Worm (Caenorhabditis elegans) whole organism, late embryonic: ENCODE measurements around the gene lec-10.

Experiments
- C08G9.2 ChIP-seq: sonication (generic microtip); optimal IDR thresholded peaks from 2 replicates; lab custom pipeline; 2016; ENCODE audit warnings: mild to moderate bottlenecking, missing genetic modification characterization, moderate library complexity, missing compliant biosample characterization
- C38D4.7 ChIP-seq: fragments of 200-800 bp; sonication (Bioruptor generic); optimal IDR thresholded peaks from 2 replicates; lab custom pipeline; 2018; ENCODE audit warnings: mild to moderate bottlenecking, missing genetic modification characterization, moderate library complexity, missing compliant biosample characterization
- F13H6.1 ChIP-seq: sonication (generic microtip); optimal IDR thresholded peaks from 2 replicates; lab custom pipeline; 2016; ENCODE audit warnings: missing genetic modification characterization, missing compliant biosample characterization
- K09A11.1 ChIP-seq: sonication (generic microtip); optimal IDR thresholded peaks from 2 replicates; lab custom pipeline; 2017; ENCODE audit warnings: antibody characterized with exemption, mild to moderate bottlenecking, missing genetic modification characterization, missing compliant biosample characterization; ENCODE audit not compliant: insufficient read depth
- Y22D7AL.16 ChIP-seq: sonication (generic microtip); optimal IDR thresholded peaks from 2 replicates; lab custom pipeline; 2016; ENCODE audit warnings: missing genetic modification characterization, missing compliant biosample characterization
- ama-1 ChIP-seq: fragments of 150-350 bp; optimal IDR thresholded peaks from 2 replicates; lab custom pipeline; 2014
- ceh-18 ChIP-seq: sonication (generic microtip); optimal IDR thresholded peaks from 2 replicates; lab custom pipeline; 2016; ENCODE audit warnings: missing genetic modification characterization, missing compliant biosample characterization
- ceh-19 ChIP-seq: fragments of 200-800 bp; sonication (Bioruptor generic); optimal IDR thresholded peaks from 2 replicates; lab custom pipeline; 2018; ENCODE audit warnings: mild to moderate bottlenecking, missing genetic modification characterization, missing compliant biosample characterization
- ceh-22 ChIP-seq: sonication (generic microtip); optimal IDR thresholded peaks from 2 replicates; lab custom pipeline; 2017; ENCODE audit warnings: missing biosample characterization, missing genetic modification characterization
- ceh-24 ChIP-seq: sonication (generic microtip); optimal IDR thresholded peaks from 2 replicates; lab custom pipeline; 2016; ENCODE audit warnings: mild to moderate bottlenecking, missing genetic modification characterization, missing compliant biosample characterization
- ceh-31 ChIP-seq: sonication (generic microtip); optimal IDR thresholded peaks from 2 replicates; lab custom pipeline; 2016; ENCODE audit warnings: missing genetic modification characterization, missing compliant biosample characterization
- ceh-34 ChIP-seq: sonication (generic microtip); optimal IDR thresholded peaks from 2 replicates; lab custom pipeline; 2016; ENCODE audit warnings: mild to moderate bottlenecking, missing genetic modification characterization, missing compliant biosample characterization
- ceh-45 ChIP-seq: fragments of 200-800 bp; sonication (Bioruptor generic); IDR thresholded peaks from 2 replicates; pipeline ENCODE4 v1.3.6; 2022; ENCODE audit warnings: missing genetic modification reagents, missing genetic modification characterization, missing compliant biosample characterization
- ceh-48 ChIP-seq: sonication (generic microtip); optimal IDR thresholded peaks from 2 replicates; lab custom pipeline; 2016; ENCODE audit warnings: missing genetic modification characterization, inconsistent platforms, missing compliant biosample characterization
- ceh-9 ChIP-seq: sonication (generic microtip); optimal IDR thresholded peaks from 2 replicates; lab custom pipeline; 2016; ENCODE audit warnings: mild to moderate bottlenecking, missing genetic modification characterization, inconsistent platforms, missing compliant biosample characterization
- che-1 ChIP-seq: sonication (generic microtip); optimal IDR thresholded peaks from 2 replicates; lab custom pipeline; 2016; ENCODE audit warnings: mild to moderate bottlenecking, missing genetic modification characterization, missing compliant biosample characterization
- dmd-4 ChIP-seq: sonication (generic microtip); optimal IDR thresholded peaks from 2 replicates; lab custom pipeline; 2016; ENCODE audit warnings: borderline replicate concordance, missing genetic modification characterization, missing compliant biosample characterization
- dve-1 ChIP-seq: sonication (generic microtip); optimal IDR thresholded peaks from 2 replicates; lab custom pipeline; 2017; ENCODE audit warnings: antibody characterized with exemption, mild to moderate bottlenecking, missing genetic modification characterization, missing compliant biosample characterization
- elt-2 ChIP-seq: sonication (generic microtip); optimal IDR thresholded peaks from 2 replicates; lab custom pipeline; 2016; ENCODE audit warnings: missing genetic modification reagents, missing genetic modification characterization, missing compliant biosample characterization
- ets-4 ChIP-seq: sonication (generic microtip); optimal IDR thresholded peaks from 2 replicates; lab custom pipeline; 2016; ENCODE audit warnings: missing genetic modification characterization, missing compliant biosample characterization
- eyg-1 ChIP-seq: sonication (generic microtip); optimal IDR thresholded peaks from 2 replicates; lab custom pipeline; 2016; ENCODE audit warnings: missing genotype, missing genetic modification characterization, missing compliant biosample characterization
- fax-1 ChIP-seq: sonication (generic microtip); optimal IDR thresholded peaks from 2 replicates; lab custom pipeline; 2016; ENCODE audit warnings: missing genotype, missing genetic modification characterization, missing compliant biosample characterization
- fkh-10 ChIP-seq: fragments of 150-350 bp; optimal IDR thresholded peaks from 2 replicates; lab custom pipeline; 2014; ENCODE audit warnings: missing biosample characterization, missing genetic modification reagents, missing genetic modification characterization
- fkh-6 ChIP-seq: sonication (generic microtip); optimal IDR thresholded peaks from 2 replicates; lab custom pipeline; 2016; ENCODE audit warnings: missing genetic modification characterization, missing compliant biosample characterization
- gmeb-2 ChIP-seq: sonication (generic microtip); optimal IDR thresholded peaks from 2 replicates; lab custom pipeline; 2016; ENCODE audit warnings: missing genetic modification characterization, inconsistent platforms, missing compliant biosample characterization
- hlh-15 ChIP-seq: sonication (generic microtip); optimal IDR thresholded peaks from 2 replicates; lab custom pipeline; 2016; ENCODE audit warnings: missing genetic modification characterization, missing compliant biosample characterization
- hlh-6 ChIP-seq: sonication (generic microtip); optimal IDR thresholded peaks from 2 replicates; lab custom pipeline; 2016; ENCODE audit warnings: missing genotype, missing genetic modification characterization, missing compliant biosample characterization
- lin-11 ChIP-seq: fragments of 200-800 bp; sonication (Bioruptor generic); optimal IDR thresholded peaks from 2 replicates; lab custom pipeline; 2018; ENCODE audit warnings: mild to moderate bottlenecking, missing genetic modification characterization, missing compliant biosample characterization
- madf-2 ChIP-seq: sonication (generic microtip); optimal IDR thresholded peaks from 2 replicates; lab custom pipeline; 2017; ENCODE audit warnings: missing genetic modification characterization, missing compliant biosample characterization
- mec-3 ChIP-seq: sonication (generic microtip); optimal IDR thresholded peaks from 2 replicates; lab custom pipeline; 2016; ENCODE audit warnings: borderline replicate concordance, missing genetic modification characterization, missing compliant biosample characterization
- nfya-1 ChIP-seq: sonication (generic microtip); optimal IDR thresholded peaks from 2 replicates; lab custom pipeline; 2017; ENCODE audit warnings: missing genetic modification characterization, mild to moderate bottlenecking, missing compliant biosample characterization, antibody characterized with exemption, moderate library complexity
- nhr-11 ChIP-seq: fragments of 150-350 bp; optimal IDR thresholded peaks from 2 replicates; lab custom pipeline; 2014; ENCODE audit warnings: missing biosample characterization, missing genetic modification characterization
- npax-4 ChIP-seq: sonication (generic microtip); optimal IDR thresholded peaks from 2 replicates; lab custom pipeline; 2016; ENCODE audit warnings: missing genetic modification characterization, missing compliant biosample characterization
- odd-2 ChIP-seq: sonication (generic microtip); optimal IDR thresholded peaks from 2 replicates; lab custom pipeline; 2017; ENCODE audit warnings: antibody characterized with exemption, mild to moderate bottlenecking, missing genetic modification characterization, missing compliant biosample characterization
- pha-4 ChIP-seq: fragments of 150-350 bp; optimal IDR thresholded peaks from 2 replicates; lab custom pipeline; 2018; ENCODE audit warnings: missing biosample characterization, missing genetic modification reagents, missing genetic modification characterization
- pqm-1 ChIP-seq: sonication (generic microtip); optimal IDR thresholded peaks from 2 replicates; lab custom pipeline; 2016; ENCODE audit warnings: missing genetic modification characterization, missing compliant biosample characterization
- tbx-2 ChIP-seq: sonication (generic microtip); optimal IDR thresholded peaks from 2 replicates; lab custom pipeline; 2016; ENCODE audit warnings: missing genetic modification characterization, missing compliant biosample characterization
- unc-3 ChIP-seq, 2 experiments: fragments of 200-800 bp in 1 of 2; sonication (Bioruptor generic) in 1 of 2; sonication (generic microtip) in 1 of 2; conservative IDR thresholded peaks in 1 of 2; optimal IDR thresholded peaks in 1 of 2; 2 replicates each; pipeline versions ENCODE4 v1.3.6 to Lab custom; 2016 to 2022; ENCODE audit warnings: missing compliant biosample characterization in 2 of 2, missing genetic modification characterization in 2 of 2, missing genetic modification reagents in 1 of 2
- unc-42 ChIP-seq: sonication (generic microtip); optimal IDR thresholded peaks from 2 replicates; lab custom pipeline; 2016; ENCODE audit warnings: missing genotype, missing genetic modification characterization, missing compliant biosample characterization
- zip-5 ChIP-seq: sonication (generic microtip); optimal IDR thresholded peaks from 2 replicates; lab custom pipeline; 2016; ENCODE audit warnings: missing genetic modification characterization, missing compliant biosample characterization
- ztf-16 ChIP-seq: sonication (generic microtip); optimal IDR thresholded peaks from 2 replicates; lab custom pipeline; 2017; ENCODE audit warnings: missing genetic modification characterization, missing compliant biosample characterization

The lec-10 gene

DNA sequence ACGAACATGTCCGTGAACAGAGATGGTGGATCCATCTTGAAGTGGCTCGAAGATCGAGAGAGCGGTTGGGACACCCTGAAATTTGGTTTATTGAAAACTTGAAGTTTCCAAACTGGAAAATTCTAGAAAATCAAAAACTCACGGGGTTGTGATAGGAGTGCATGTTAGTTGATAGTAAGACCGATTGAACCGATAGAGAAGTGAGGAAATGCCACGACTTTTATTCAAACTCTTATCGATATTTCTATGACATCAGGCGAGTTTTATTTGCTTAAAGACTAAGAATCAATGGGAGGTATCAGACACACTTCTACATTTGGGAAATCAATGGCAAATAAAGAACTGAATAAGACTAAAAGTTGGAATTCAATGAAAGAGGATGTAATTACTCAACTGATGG is at the start of gene lec-10:
TSS of gene lec-10 (minus strand) at position 272 of the 400 bp plus-strand sequence.
- TF ChIP-seq fkh-10 (GFP tag; lab: Kevin White, UChicago) (no peak), elt-2 (tag; lab: Kevin White, UChicago) (peak; percentile 61), ztf-16 (no peak)

- TF ChIP-seq ceh-18 (peak; percentile 45), ceh-45 (GFP tag; lab: Robert Waterston, UW) (0 out of 2 replicates have a peak, but pooled peaks have one; percentile 29), ceh-34 (tag; lab: Kevin White, UChicago) (no peak), C38D4.7 (GFP tag; lab: Kevin White, UChicago) (no peak), Y22D7AL.16 (tag; lab: Kevin White, UChicago) (no peak), madf-2 (tag; lab: Kevin White, UChicago) (no peak), ceh-22 (tag; lab: Kevin White, UChicago) (no peak), lin-11 (tag; lab: Kevin White, UChicago) (no peak), ceh-31 (tag; lab: Kevin White, UChicago) (peak; percentile 32), gmeb-2 (tag; lab: Kevin White, UChicago) (no peak), hlh-6 (peak; percentile 3), F13H6.1 (no peak), unc-42 (peak; percentile 32), fkh-6 (tag; lab: Kevin White, UChicago) (no peak), eyg-1 (tag; lab: Kevin White, UChicago) (no peak), ceh-19 (no peak), dmd-4 (tag; lab: Kevin White, UChicago) (no peak), odd-2 (tag; lab: Kevin White, UChicago) (no peak), ceh-48 (tag; lab: Kevin White, UChicago) (no peak), ceh-9 (tag; lab: Kevin White, UChicago) (no peak), pqm-1 (no peak), elt-2 (tag; lab: Kevin White, UChicago) (no peak), zip-5 (tag; lab: Kevin White, UChicago) (no peak), ama-1 (lab: Kevin White, UChicago) (no peak), dve-1 (no peak), ets-4 (tag; lab: Kevin White, UChicago) (no peak), hlh-15 (tag; lab: Kevin White, UChicago) (no peak), nhr-11 (tag; lab: Kevin White, UChicago) (no peak), che-1 (tag; lab: Kevin White, UChicago) (no peak), ztf-16 (no peak), C08G9.2 (tag; lab: Kevin White, UChicago) (peak; percentile 30), npax-4 (tag; lab: Kevin White, UChicago) (no peak), ceh-24 (no peak), pha-4 (no peak), nfya-1 (peak; percentile 13), fax-1 (no peak), tbx-2 (tag; lab: Kevin White, UChicago) (no peak), mec-3 (tag; lab: Kevin White, UChicago) (no peak), K09A11.1 (tag; lab: Kevin White, UChicago) (no peak), unc-3 (GFP tag; conservative IDR thresholded peaks at IDR 0.05; lab: Robert Waterston, UW) (no peak), unc-3 (tag; optimal IDR thresholded peaks at IDR 0.05; lab: Kevin White, UChicago) (no peak)
- TF ChIP-seq, all 69 proteins: peak for 7
These were observed 49.4 kb upstream of the lec-10 start for ce11 chrV:6538323-6538722.

DNA sequence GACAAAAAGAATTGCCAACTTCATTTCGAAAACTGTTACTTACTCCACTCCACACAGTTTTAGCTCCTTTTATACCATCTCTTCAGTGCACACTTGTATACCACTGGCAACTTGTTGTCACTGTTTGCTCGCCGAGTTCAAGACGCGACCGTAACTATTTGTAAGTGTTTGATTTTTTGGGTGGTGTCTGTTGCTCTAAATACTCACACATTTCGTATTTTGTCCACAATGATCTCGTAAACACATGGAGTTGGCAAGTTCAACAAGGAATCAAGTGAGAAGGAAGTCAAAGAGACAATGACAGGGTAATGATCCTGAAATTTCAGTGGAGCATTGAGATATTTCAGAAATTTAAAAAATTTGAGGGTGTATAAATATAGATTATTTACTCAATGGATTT is 44.1 kb upstream of the lec-10 start, which contains the start of gene hpo-26:
TSS of gene hpo-26 (minus strand) at position 31 of the 400 bp plus-strand sequence.
- no peak for TF ChIP-seq zip-5 (tag; lab: Kevin White, UChicago)
- peak; percentile 6 for TF ChIP-seq ama-1 (lab: Kevin White, UChicago)
- TF ChIP-seq pqm-1, result no peak
